Worm (Caenorhabditis elegans) whole organism, young adult: Measurements from ENCODE around the gene aakg-3.
A peak's percentile ranks its signal among the peaks of the same experiment; 100 is the strongest.

ENCODE experiments used
- B0035.1 ChIP-seq: sonication (generic microtip); optimal IDR thresholded peaks from 2 replicates; lab custom pipeline; 2016; ENCODE audit warnings: missing genetic modification characterization, mild to moderate bottlenecking, missing compliant biosample characterization, missing genotype, missing genetic modification reagents
- C06A6.2 ChIP-seq: fragments of 200-800 bp; sonication (Bioruptor generic); conservative IDR thresholded peaks from 2 replicates; pipeline ENCODE4 v1.3.6; 2022; ENCODE audit warnings: missing genetic modification characterization, missing compliant biosample characterization
- C17E4.6 ChIP-seq: fragments of 200-800 bp; sonication (Bioruptor generic); IDR thresholded peaks from 2 replicates; pipeline ENCODE4 v1.3.6; 2022; ENCODE audit warnings: missing genetic modification reagents, missing genetic modification characterization, missing compliant biosample characterization
- F22D6.2 ChIP-seq: sonication (generic microtip); optimal IDR thresholded peaks from 2 replicates; lab custom pipeline; 2016; ENCODE audit warnings: mild to moderate bottlenecking, missing genetic modification characterization, missing compliant biosample characterization
- F37B4.10 ChIP-seq: fragments of 200-800 bp; sonication (Bioruptor generic); IDR thresholded peaks from 2 replicates; pipeline ENCODE4 v1.3.6; 2022; ENCODE audit warnings: missing genetic modification characterization, missing compliant biosample characterization
- F39B2.1 ChIP-seq: fragments of 200-800 bp; sonication (Bioruptor generic); IDR thresholded peaks from 2 replicates; pipeline ENCODE4 v1.3.6; 2022; ENCODE audit warnings: missing genetic modification reagents, missing genetic modification characterization, missing compliant biosample characterization
- F57A8.1 ChIP-seq: fragments of 200-800 bp; sonication (Bioruptor generic); optimal IDR thresholded peaks from 2 replicates; lab custom pipeline; 2018; ENCODE audit warnings: mild to moderate bottlenecking, missing genetic modification characterization, moderate library complexity, missing compliant biosample characterization
- T07F8.4 ChIP-seq: sonication (generic microtip); optimal IDR thresholded peaks from 2 replicates; lab custom pipeline; 2016; ENCODE audit warnings: mild to moderate bottlenecking, missing genetic modification characterization, moderate library complexity, missing compliant biosample characterization
- Y56A3A.18 ChIP-seq: fragments of 200-800 bp; sonication (Bioruptor generic); IDR thresholded peaks from 2 replicates; pipeline ENCODE4 v1.3.6; 2022; ENCODE audit warnings: missing genetic modification reagents, missing genetic modification characterization, missing compliant biosample characterization
- akir-1 ChIP-seq: fragments of 200-800 bp; sonication (Bioruptor generic); optimal IDR thresholded peaks from 2 replicates; lab custom pipeline; 2018; ENCODE audit warnings: mild to moderate bottlenecking, missing genetic modification characterization, moderate library complexity, missing compliant biosample characterization
- aptf-2 ChIP-seq: fragments of 200-800 bp; sonication (Bioruptor generic); conservative IDR thresholded peaks from 2 replicates; pipeline ENCODE4 v1.3.6; 2022; ENCODE audit warnings: missing genetic modification reagents, missing genetic modification characterization, missing compliant biosample characterization
- aptf-3 ChIP-seq: fragments of 200-800 bp; sonication (Bioruptor generic); IDR thresholded peaks from 2 replicates; pipeline ENCODE4 v1.3.6; 2022; ENCODE audit warnings: missing genetic modification characterization, missing compliant biosample characterization
- attf-5 ChIP-seq: fragments of 200-800 bp; sonication (Bioruptor generic); optimal IDR thresholded peaks from 2 replicates; lab custom pipeline; 2018; ENCODE audit warnings: mild to moderate bottlenecking, missing genetic modification characterization, missing compliant biosample characterization
- attf-6 ChIP-seq: fragments of 200-800 bp; sonication (Bioruptor generic); IDR thresholded peaks from 2 replicates; pipeline ENCODE4 v1.3.6; 2022; ENCODE audit warnings: missing genetic modification reagents, missing genetic modification characterization, missing compliant biosample characterization
- bed-1 ChIP-seq: fragments of 200-800 bp; sonication (Bioruptor generic); IDR thresholded peaks from 2 replicates; pipeline ENCODE4 v1.3.6; 2022; ENCODE audit warnings: missing genetic modification reagents, missing genetic modification characterization, missing compliant biosample characterization
- ccch-3 ChIP-seq: fragments of 200-800 bp; sonication (Bioruptor generic); optimal IDR thresholded peaks from 2 replicates; lab custom pipeline; 2018; ENCODE audit warnings: mild to moderate bottlenecking, missing genetic modification characterization, missing compliant biosample characterization
- cebp-2 ChIP-seq: fragments of 200-800 bp; sonication (Bioruptor generic); IDR thresholded peaks from 2 replicates; pipeline ENCODE4 v1.3.6; 2022; ENCODE audit warnings: missing genetic modification characterization, missing compliant biosample characterization
- ceh-100 ChIP-seq: fragments of 200-800 bp; sonication (Bioruptor generic); IDR thresholded peaks from 2 replicates; pipeline ENCODE4 v1.3.6; 2022; ENCODE audit warnings: missing genetic modification reagents, missing genetic modification characterization, missing compliant biosample characterization
- ceh-40 ChIP-seq: fragments of 200-800 bp; sonication (Bioruptor generic); IDR thresholded peaks from 2 replicates; pipeline ENCODE4 v1.3.6; 2022; ENCODE audit warnings: missing genetic modification characterization, missing compliant biosample characterization
- ekl-4 ChIP-seq: fragments of 200-800 bp; sonication (Bioruptor generic); IDR thresholded peaks from 2 replicates; pipeline ENCODE4 v1.3.6; 2022; ENCODE audit warnings: missing genetic modification reagents, missing genetic modification characterization, missing compliant biosample characterization
- ets-4 ChIP-seq: fragments of 200-800 bp; sonication (Bioruptor generic); optimal IDR thresholded peaks from 2 replicates; lab custom pipeline; 2018; ENCODE audit warnings: mild to moderate bottlenecking, missing genetic modification characterization, missing compliant biosample characterization
- fkh-3 ChIP-seq: sonication (generic microtip); optimal IDR thresholded peaks from 2 replicates; lab custom pipeline; 2016; ENCODE audit warnings: mild to moderate bottlenecking, missing genetic modification characterization, missing compliant biosample characterization
- hlh-12 ChIP-seq: sonication (generic microtip); optimal IDR thresholded peaks from 2 replicates; lab custom pipeline; 2016; ENCODE audit warnings: missing genetic modification characterization, missing compliant biosample characterization
- hmg-20 ChIP-seq: fragments of 200-800 bp; sonication (Bioruptor generic); IDR thresholded peaks from 2 replicates; pipeline ENCODE4 v1.3.6; 2022; ENCODE audit warnings: missing genetic modification reagents, missing genetic modification characterization, missing compliant biosample characterization
- lag-1 ChIP-seq: fragments of 200-800 bp; sonication (Bioruptor generic); IDR thresholded peaks from 2 replicates; pipeline ENCODE4 v1.3.6; 2022; ENCODE audit warnings: missing genetic modification reagents, missing genetic modification characterization, missing compliant biosample characterization
- let-526 ChIP-seq: fragments of 200-800 bp; sonication (Bioruptor generic); IDR thresholded peaks from 2 replicates; pipeline ENCODE4 v1.3.6; 2022; ENCODE audit warnings: missing genetic modification reagents, missing genetic modification characterization, missing compliant biosample characterization
- lin-26 ChIP-seq: fragments of 200-800 bp; sonication (Bioruptor generic); IDR thresholded peaks from 2 replicates; pipeline ENCODE4 v1.3.6; 2022; ENCODE audit warnings: missing genetic modification reagents, missing genetic modification characterization, missing compliant biosample characterization
- lin-40 ChIP-seq: sonication (generic microtip); optimal IDR thresholded peaks from 2 replicates; lab custom pipeline; 2016; ENCODE audit warnings: missing genetic modification characterization, mild to moderate bottlenecking, missing compliant biosample characterization, missing genotype, missing genetic modification reagents
- lin-54 ChIP-seq: fragments of 200-800 bp; sonication (Bioruptor generic); optimal IDR thresholded peaks from 2 replicates; lab custom pipeline; 2018; ENCODE audit warnings: mild to moderate bottlenecking, missing genetic modification characterization, missing compliant biosample characterization
- lir-1 ChIP-seq: fragments of 200-800 bp; sonication (Bioruptor generic); conservative IDR thresholded peaks from 2 replicates; pipeline ENCODE4 v1.3.6; 2022; ENCODE audit warnings: missing genetic modification reagents, missing genetic modification characterization, missing compliant biosample characterization
- lsl-1 ChIP-seq: fragments of 200-800 bp; sonication (Bioruptor generic); optimal IDR thresholded peaks from 2 replicates; lab custom pipeline; 2018; ENCODE audit warnings: mild to moderate bottlenecking, missing genetic modification characterization, moderate library complexity, missing compliant biosample characterization
- madf-3 ChIP-seq: fragments of 200-800 bp; sonication (Bioruptor generic); IDR thresholded peaks from 2 replicates; pipeline ENCODE4 v1.3.6; 2022; ENCODE audit warnings: missing genetic modification reagents, missing genetic modification characterization, missing compliant biosample characterization
- madf-8 ChIP-seq: fragments of 200-800 bp; sonication (Bioruptor generic); conservative IDR thresholded peaks from 2 replicates; pipeline ENCODE4 v1.3.6; 2022; ENCODE audit warnings: missing genetic modification reagents, missing genetic modification characterization, missing compliant biosample characterization
- mes-4 ChIP-seq: sonication (generic microtip); optimal IDR thresholded peaks from 2 replicates; lab custom pipeline; 2016; ENCODE audit warnings: missing genotype, missing genetic modification characterization, missing compliant biosample characterization
- nfyb-1 ChIP-seq: fragments of 200-800 bp; sonication (Bioruptor generic); IDR thresholded peaks from 2 replicates; pipeline ENCODE4 v1.3.6; 2022; ENCODE audit warnings: missing genetic modification reagents, missing genetic modification characterization, missing compliant biosample characterization
- nhr-120 ChIP-seq: fragments of 200-800 bp; sonication (Bioruptor generic); IDR thresholded peaks from 2 replicates; pipeline ENCODE4 v1.3.6; 2022; ENCODE audit warnings: missing genetic modification characterization, missing compliant biosample characterization
- nhr-179 ChIP-seq: sonication (generic microtip); optimal IDR thresholded peaks from 2 replicates; lab custom pipeline; 2016; ENCODE audit warnings: mild to moderate bottlenecking, missing genetic modification characterization, missing compliant biosample characterization
- nhr-90 ChIP-seq: sonication (generic microtip); optimal IDR thresholded peaks from 2 replicates; lab custom pipeline; 2016; ENCODE audit warnings: missing genotype, mild to moderate bottlenecking, missing genetic modification characterization, missing compliant biosample characterization
- pha-4 ChIP-seq: fragments of 150-350 bp; sonication (generic microtip); optimal IDR thresholded peaks from 2 replicates; lab custom pipeline; 2014; ENCODE audit warnings: missing biosample characterization, missing genetic modification reagents, missing genetic modification characterization
- rcor-1 ChIP-seq: fragments of 200-800 bp; sonication (Bioruptor generic); IDR thresholded peaks from 2 replicates; pipeline ENCODE4 v1.3.6; 2022; ENCODE audit warnings: missing genetic modification reagents, missing genetic modification characterization, missing compliant biosample characterization
- repo-1 ChIP-seq: sonication (generic microtip); optimal IDR thresholded peaks from 2 replicates; lab custom pipeline; 2017; ENCODE audit warnings: mild to moderate bottlenecking, missing genetic modification characterization, missing compliant biosample characterization
- sdz-38 ChIP-seq: sonication (generic microtip); optimal IDR thresholded peaks from 2 replicates; lab custom pipeline; 2016; ENCODE audit warnings: missing genotype, missing genetic modification characterization, missing compliant biosample characterization
- sea-2 ChIP-seq: fragments of 200-800 bp; sonication (Bioruptor generic); IDR thresholded peaks from 2 replicates; pipeline ENCODE4 v1.3.6; 2022; ENCODE audit warnings: missing genetic modification characterization, missing compliant biosample characterization
- somi-1 ChIP-seq: fragments of 200-800 bp; sonication (Bioruptor generic); optimal IDR thresholded peaks from 2 replicates; lab custom pipeline; 2018; ENCODE audit warnings: mild to moderate bottlenecking, missing genetic modification characterization, missing compliant biosample characterization
- sptf-2 ChIP-seq: fragments of 200-800 bp; sonication (Bioruptor generic); optimal IDR thresholded peaks from 2 replicates; lab custom pipeline; 2018; ENCODE audit warnings: mild to moderate bottlenecking, missing genetic modification characterization, missing compliant biosample characterization
- tbp1 ChIP-seq: fragments of 200-800 bp; sonication (Bioruptor generic); optimal IDR thresholded peaks from 2 replicates; lab custom pipeline; 2018; ENCODE audit warnings: mild to moderate bottlenecking, missing genetic modification characterization, missing compliant biosample characterization
- ztf-18 ChIP-seq: sonication (generic microtip); optimal IDR thresholded peaks from 2 replicates; lab custom pipeline; 2016; ENCODE audit warnings: missing genotype, mild to moderate bottlenecking, missing genetic modification characterization, missing compliant biosample characterization
- ztf-22 ChIP-seq: fragments of 200-800 bp; sonication (Bioruptor generic); optimal IDR thresholded peaks from 2 replicates; lab custom pipeline; 2018; ENCODE audit warnings: mild to moderate bottlenecking, missing genetic modification characterization, moderate library complexity, missing compliant biosample characterization
- ztf-25 ChIP-seq: fragments of 200-800 bp; sonication (Bioruptor generic); IDR thresholded peaks from 2 replicates; pipeline ENCODE4 v1.3.6; 2022; ENCODE audit warnings: missing genetic modification reagents, missing genetic modification characterization, missing compliant biosample characterization
- ztf-28 ChIP-seq: fragments of 200-800 bp; sonication (Bioruptor generic); IDR thresholded peaks from 2 replicates; pipeline ENCODE4 v1.3.6; 2022; ENCODE audit warnings: missing genetic modification reagents, missing genetic modification characterization, missing compliant biosample characterization

The aakg-3 gene

DNA sequence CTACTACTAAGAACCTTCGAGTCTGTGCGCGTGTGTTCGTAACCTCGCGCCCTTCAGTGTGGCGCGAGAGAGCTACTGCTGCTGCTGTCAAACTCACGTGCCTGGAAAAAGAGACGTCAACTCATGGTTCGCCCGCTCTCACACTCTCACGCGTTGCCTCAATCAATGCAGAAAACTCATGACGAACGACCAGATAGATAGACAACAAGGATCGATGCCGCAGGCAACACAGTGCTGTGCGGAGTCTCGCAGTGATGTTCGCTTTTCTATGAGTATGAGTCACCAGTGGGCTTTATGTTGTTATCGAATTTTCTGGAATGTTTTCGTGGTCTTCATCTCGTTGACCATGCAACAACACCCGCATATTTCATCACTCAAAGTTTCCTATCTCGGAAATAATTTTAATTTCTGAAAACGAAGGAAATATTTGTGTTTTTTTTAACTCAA, 4.7 kb upstream of the aakg-3 start (continued):
- TF ChIP-seq lin-40 (tag; lab: Kevin White, UChicago): peak; percentile 86
- TF ChIP-seq lir-1 (GFP tag; lab: Robert Waterston, UW): peak; percentile 78
- no peak for TF ChIP-seq aptf-3
- peak; percentile 87 for TF ChIP-seq madf-3 (GFP tag; lab: Robert Waterston, UW)
- no peak for TF ChIP-seq lsl-1 (GFP tag; lab: Kevin White, UChicago)
- peak; percentile 94 for TF ChIP-seq nfyb-1
- TF ChIP-seq attf-6 (GFP tag; lab: Robert Waterston, UW): no peak
- peak; percentile 13; the same call in 1 of the 2 replicates for TF ChIP-seq C17E4.6 (GFP tag; lab: Robert Waterston, UW)
- TF ChIP-seq nhr-120 (GFP tag; lab: Robert Waterston, UW): 0 out of 2 replicates have a peak, but pooled peaks have one; percentile 80
- TF ChIP-seq Y56A3A.18: peak; percentile 35; the same call in 1 of the 2 replicates
- peak; percentile 76 for TF ChIP-seq nhr-90 (tag; lab: Kevin White, UChicago)
- TF ChIP-seq hlh-12 (tag; lab: Kevin White, UChicago): no peak
- peak; percentile 55 for TF ChIP-seq lin-54
- no peak for TF ChIP-seq ceh-100
- no peak for TF ChIP-seq mes-4 (tag; lab: Kevin White, UChicago)
- TF ChIP-seq tbp1: peak; percentile 63
- TF ChIP-seq let-526: peak; percentile 93; the same call in 1 of the 2 replicates
- TF ChIP-seq B0035.1: no peak
- TF ChIP-seq T07F8.4 (tag; lab: Kevin White, UChicago): no peak
- TF ChIP-seq cebp-2 (GFP tag; lab: Robert Waterston, UW): no peak
- TF ChIP-seq ekl-4 (GFP tag; lab: Robert Waterston, UW): peak; percentile 92
- TF ChIP-seq lag-1 (GFP tag; lab: Robert Waterston, UW): no peak; the same call in 1 of the 2 replicates
- TF ChIP-seq ccch-3 (GFP tag; lab: Kevin White, UChicago): no peak
- TF ChIP-seq ceh-40 (GFP tag; lab: Robert Waterston, UW): no peak; the same call in 1 of the 2 replicates
- TF ChIP-seq attf-5 (GFP tag; lab: Kevin White, UChicago): peak; percentile 76
- no peak for TF ChIP-seq hmg-20
- no peak for TF ChIP-seq aptf-2 (GFP tag; lab: Robert Waterston, UW)
- TF ChIP-seq ztf-28 (GFP tag; lab: Robert Waterston, UW): no peak
- no peak for TF ChIP-seq sdz-38 (tag; lab: Kevin White, UChicago)
- peak; percentile 84 for TF ChIP-seq somi-1
- no peak for TF ChIP-seq sptf-2 (GFP tag; lab: Kevin White, UChicago)
- peak; percentile 71 for TF ChIP-seq pha-4 (tag; lab: Kevin White, UChicago)
- TF ChIP-seq F39B2.1: no peak
- TF ChIP-seq ztf-25: no peak
- no peak for TF ChIP-seq fkh-3 (tag; lab: Kevin White, UChicago)
- TF ChIP-seq ets-4 (GFP tag; lab: Kevin White, UChicago): peak; percentile 77
- 0 out of 2 replicates have a peak, but pooled peaks have one; percentile 72 for TF ChIP-seq bed-1 (GFP tag; lab: Robert Waterston, UW)
- peak; percentile 45 for TF ChIP-seq ztf-18 (tag; lab: Kevin White, UChicago)
- no peak for TF ChIP-seq F22D6.2 (tag; lab: Kevin White, UChicago)
- peak; percentile 66; the same call in 1 of the 2 replicates for TF ChIP-seq sea-2 (GFP tag; lab: Robert Waterston, UW)
- TF ChIP-seq F57A8.1 (GFP tag; lab: Kevin White, UChicago): no peak
- TF ChIP-seq C06A6.2: peak; percentile 81
- TF ChIP-seq repo-1 (tag; lab: Kevin White, UChicago): peak; percentile 3
- no peak for TF ChIP-seq madf-8
- TF ChIP-seq nhr-179: no peak
- TF ChIP-seq ztf-22 (GFP tag; lab: Kevin White, UChicago): peak; percentile 43
- peak; percentile 80 for TF ChIP-seq lin-26 (GFP tag; lab: Robert Waterston, UW)
- peak; percentile 55 for TF ChIP-seq rcor-1 (GFP tag; lab: Robert Waterston, UW)
- no peak for TF ChIP-seq akir-1 (GFP tag; lab: Kevin White, UChicago)
- TF ChIP-seq F37B4.10: no peak
